Worm (Caenorhabditis elegans): ENCODE results near the gene tric-1B.1.

DNA sequence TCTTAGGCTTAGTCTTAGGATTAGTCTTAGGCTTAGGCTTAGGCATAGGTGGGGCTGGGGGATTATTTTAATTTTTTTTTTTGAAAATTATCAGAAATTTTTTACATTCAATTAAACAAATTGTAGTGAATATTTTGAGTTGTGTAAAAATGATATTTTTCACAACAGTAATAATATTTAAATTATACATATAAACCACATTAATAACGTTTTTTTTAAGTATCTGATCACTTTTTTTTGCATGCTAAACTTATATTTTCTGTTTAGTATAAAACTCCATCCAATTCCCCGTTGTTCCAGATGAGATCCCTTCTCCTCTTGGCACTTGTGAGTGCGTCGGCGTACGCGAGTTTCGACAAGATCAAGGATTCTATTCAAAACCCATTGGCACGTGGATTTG is 26.0 kb downstream of the tric-1B.1 start, which contains the start of gene txdc-12.1:
- TF ChIP-seq ceh-36 (tag; optimal IDR thresholded peaks at IDR 0.05) (peak; percentile 68), tra-4 (tag; optimal IDR thresholded peaks at IDR 0.05) (no peak), ama-1 (optimal IDR thresholded peaks at IDR 0.05) (no peak), hmg-4 (GFP tag; optimal IDR thresholded peaks at IDR 0.05) (no peak), flt-1 (GFP tag; IDR thresholded peaks at IDR 0.05) (no peak), hmbx-1 (tag; optimal IDR thresholded peaks at IDR 0.05) (no peak), sea-1 (GFP tag; conservative IDR thresholded peaks at IDR 0.05) (no peak), F13C5.2 (tag; optimal IDR thresholded peaks at IDR 0.05) (no peak), B0310.2 (tag; optimal IDR thresholded peaks at IDR 0.05) (no peak), scrt-1 (GFP tag; IDR thresholded peaks at IDR 0.05) (no peak), aly-1 (tag; optimal IDR thresholded peaks at IDR 0.05) (no peak), tbx-11 (GFP tag; IDR thresholded peaks at IDR 0.05) (no peak)

Data from whole organism, early embryonic.